Worm (Caenorhabditis elegans) whole organism, L2 larva: ENCODE measurements around the gene F44A2.7.

Experiments used
- F13H6.1 ChIP-seq: sonication (generic microtip); optimal IDR thresholded peaks from 2 replicates; lab custom pipeline; 2016; ENCODE audit warnings: missing genetic modification characterization, missing compliant biosample characterization
- Y55F3AM.14 ChIP-seq: fragments of 200-800 bp; sonication (Bioruptor generic); optimal IDR thresholded peaks from 2 replicates; lab custom pipeline; 2018; ENCODE audit warnings: mild to moderate bottlenecking, missing genetic modification characterization, missing compliant biosample characterization
- ama-1 ChIP-seq: fragments of 150-350 bp; optimal IDR thresholded peaks from 2 replicates; lab custom pipeline; 2018; ENCODE audit warnings: inconsistent platforms
- mab-5 ChIP-seq: fragments of 150-350 bp; optimal IDR thresholded peaks from 2 replicates; lab custom pipeline; 2014; ENCODE audit warnings: missing biosample characterization, missing genetic modification characterization
- mdl-1 ChIP-seq, 2 experiments: fragments of 150-350 bp in 1 of 2; sonication (generic microtip) in 1 of 2; optimal IDR thresholded peaks; 2 replicates each; lab custom pipeline; 2017; ENCODE audit warnings: missing biosample characterization in 2 of 2, missing genetic modification characterization in 2 of 2
- unc-39 ChIP-seq: fragments of 150-350 bp; optimal IDR thresholded peaks from 2 replicates; lab custom pipeline; 2014; ENCODE audit warnings: missing biosample characterization, missing genetic modification characterization
- ztf-4 ChIP-seq: fragments of 150-350 bp; optimal IDR thresholded peaks from 2 replicates; lab custom pipeline; 2014; ENCODE audit warnings: missing biosample characterization, missing genetic modification characterization

ce11 chrV:9274127-9275042 is 46.9 kb upstream of the F44A2.7 start:
- TF ChIP-seq mdl-1 (tag; optimal IDR thresholded peaks at IDR 0.05; lab: Kevin White, UChicago) (peak in 1 of 2 experiments; percentile 2), ama-1 (lab: Kevin White, UChicago) (no peak), unc-39 (no peak), mab-5 (tag; lab: Kevin White, UChicago) (peak; percentile 27), ztf-4 (tag; lab: Kevin White, UChicago) (no peak), F13H6.1 (no peak), Y55F3AM.14 (GFP tag; lab: Kevin White, UChicago) (no peak)
